Fruit fly (Drosophila melanogaster) whole organism, embryonic: ENCODE results near the gene CG5160.
A peak's percentile ranks its signal among the peaks of the same experiment; 100 is the strongest.

Experiments used
- CG10147 ChIP-seq: fragments of 200-800 bp; sonication (Bioruptor generic); optimal IDR thresholded peaks from 2 replicates; lab custom pipeline; 2019; ENCODE audit warnings: missing biosample characterization, mild to moderate bottlenecking, missing genetic modification characterization, moderate library complexity
- CG1024 ChIP-seq: fragments of 200-800 bp; sonication (Bioruptor generic); IDR thresholded peaks from 2 replicates; pipeline ENCODE4 v1.3.6; 2022; ENCODE audit warnings: missing biosample characterization, missing genetic modification characterization
- CG12071 ChIP-seq: fragments of 200-800 bp; sonication (Bioruptor generic); optimal IDR thresholded peaks from 3 replicates; lab custom pipeline; 2018; ENCODE audit warnings: missing biosample characterization, mild to moderate bottlenecking, missing genetic modification characterization
- CG12659 ChIP-seq: fragments of 200-800 bp; sonication (Bioruptor generic); optimal IDR thresholded peaks from 3 replicates; lab custom pipeline; 2017; ENCODE audit warnings: mild to moderate bottlenecking, missing biosample characterization, missing genetic modification reagents, missing genetic modification characterization
- CG13424 ChIP-seq: fragments of 200-800 bp; sonication (Bioruptor generic); optimal IDR thresholded peaks from 2 replicates; lab custom pipeline; 2019; ENCODE audit warnings: missing biosample characterization, mild to moderate bottlenecking, missing genetic modification characterization, moderate library complexity
- CG14860 ChIP-seq: fragments of 200-800 bp; sonication (Bioruptor generic); IDR thresholded peaks from 3 replicates; pipeline ENCODE4 v1.3.6; 2022; ENCODE audit warnings: missing biosample characterization, missing genetic modification characterization; ENCODE audit not compliant: partially characterized antibody
- CG15269 ChIP-seq: fragments of 200-800 bp; sonication (Bioruptor generic); optimal IDR thresholded peaks from 2 replicates; lab custom pipeline; 2018; ENCODE audit warnings: missing biosample characterization, mild to moderate bottlenecking, missing genetic modification characterization, moderate library complexity
- CG15696 ChIP-seq: fragments of 200-800 bp; sonication (Bioruptor generic); optimal IDR thresholded peaks from 2 replicates; lab custom pipeline; 2019; ENCODE audit warnings: missing biosample characterization, mild to moderate bottlenecking, missing genetic modification characterization, moderate library complexity
- CG17186 ChIP-seq: fragments of 200-800 bp; sonication (Bioruptor generic); optimal IDR thresholded peaks from 3 replicates; lab custom pipeline; 2017; ENCODE audit warnings: missing biosample characterization, missing genetic modification reagents, missing genetic modification characterization
- CG18619 ChIP-seq: fragments of 200-800 bp; sonication (Bioruptor generic); optimal IDR thresholded peaks from 3 replicates; lab custom pipeline; 2017; ENCODE audit warnings: missing biosample characterization, mild to moderate bottlenecking, missing genetic modification characterization
- CG2116 ChIP-seq: fragments of 200-800 bp; sonication (Bioruptor generic); optimal IDR thresholded peaks from 3 replicates; lab custom pipeline; 2018; ENCODE audit warnings: missing biosample characterization, mild to moderate bottlenecking, missing genetic modification characterization
- CG34376 ChIP-seq: fragments of 200-800 bp; sonication (Bioruptor generic); optimal IDR thresholded peaks from 2 replicates; lab custom pipeline; 2018; ENCODE audit warnings: missing biosample characterization, mild to moderate bottlenecking, missing genetic modification characterization
- CG34422 ChIP-seq: fragments of 200-800 bp; sonication (Bioruptor generic); IDR thresholded peaks from 3 replicates; pipeline ENCODE4 v1.3.6; 2022; ENCODE audit warnings: missing biosample characterization, missing genetic modification characterization
- CG3847 ChIP-seq: fragments of 200-800 bp; sonication (Bioruptor generic); IDR thresholded peaks from 2 replicates; pipeline ENCODE4 v1.3.6; 2022; ENCODE audit warnings: missing biosample characterization, missing genetic modification characterization
- CG42726 ChIP-seq: fragments of 200-800 bp; sonication (Bioruptor generic); IDR thresholded peaks from 2 replicates; pipeline ENCODE4 v1.3.6; 2022; ENCODE audit warnings: missing biosample characterization, missing genetic modification characterization; ENCODE audit not compliant: partially characterized antibody
- CG6254 ChIP-seq: fragments of 200-800 bp; sonication (Bioruptor generic); optimal IDR thresholded peaks from 3 replicates; lab custom pipeline; 2017; ENCODE audit warnings: mild to moderate bottlenecking, missing biosample characterization, missing genetic modification reagents, missing genetic modification characterization
- CG7271 ChIP-seq: fragments of 200-800 bp; sonication (Bioruptor generic); optimal IDR thresholded peaks from 2 replicates; lab custom pipeline; 2018; ENCODE audit warnings: missing biosample characterization, mild to moderate bottlenecking, missing genetic modification characterization, moderate library complexity
- CG8359 ChIP-seq: fragments of 200-800 bp; sonication (Bioruptor generic); optimal IDR thresholded peaks from 2 replicates; lab custom pipeline; 2017; ENCODE audit warnings: missing biosample characterization, mild to moderate bottlenecking, missing genetic modification characterization, borderline replicate concordance
- CG9797 ChIP-seq: fragments of 200-800 bp; sonication (Bioruptor generic); optimal IDR thresholded peaks from 3 replicates; lab custom pipeline; 2018; ENCODE audit warnings: missing biosample characterization, mild to moderate bottlenecking, missing genetic modification characterization
- CG9817 ChIP-seq: fragments of 200-800 bp; sonication (Bioruptor generic); optimal IDR thresholded peaks from 2 replicates; lab custom pipeline; 2018; ENCODE audit warnings: missing biosample characterization, mild to moderate bottlenecking, missing genetic modification characterization, moderate library complexity
- D19A ChIP-seq: fragments of 200-800 bp; optimal IDR thresholded peaks from 3 replicates; lab custom pipeline; 2019; ENCODE audit warnings: missing biosample characterization, mild to moderate bottlenecking, missing genetic modification characterization, moderate library complexity
- Dbx ChIP-seq: fragments of 200-800 bp; sonication (Bioruptor generic); IDR thresholded peaks from 3 replicates; pipeline ENCODE4 v1.3.6; 2022; ENCODE audit warnings: missing biosample characterization, missing genetic modification characterization
- ERR ChIP-seq: fragments of 200-800 bp; sonication (Bioruptor generic); optimal IDR thresholded peaks from 2 replicates; lab custom pipeline; 2016; ENCODE audit warnings: missing biosample characterization, missing genetic modification characterization
- Eip74EF ChIP-seq, 2 experiments: fragments of 200-800 bp in 1 of 2; fragments of >200 bp in 1 of 2; sonication (Bioruptor generic) in 1 of 2; optimal IDR thresholded peaks; 2 replicates each; lab custom pipeline; 2017 to 2019; ENCODE audit warnings: missing biosample characterization in 2 of 2, missing genetic modification characterization in 2 of 2, mild to moderate bottlenecking in 1 of 2, moderate library complexity in 1 of 2
- HLH4C ChIP-seq: fragments of 200-800 bp; sonication (Bioruptor generic); IDR thresholded peaks from 3 replicates; pipeline ENCODE4 v1.3.6; 2022; ENCODE audit warnings: missing biosample characterization, missing genetic modification characterization; ENCODE audit not compliant: partially characterized antibody
- Hr3 ChIP-seq: fragments of 200-800 bp; sonication (Bioruptor generic); optimal IDR thresholded peaks from 3 replicates; lab custom pipeline; 2016; ENCODE audit warnings: missing biosample characterization, missing genetic modification characterization
- MTF-1 ChIP-seq: fragments of 200-800 bp; sonication (Bioruptor generic); optimal IDR thresholded peaks from 2 replicates; lab custom pipeline; 2018; ENCODE audit warnings: missing biosample characterization, mild to moderate bottlenecking, missing genetic modification characterization, borderline replicate concordance
- NFAT ChIP-seq: fragments of 200-800 bp; sonication (Bioruptor generic); IDR thresholded peaks from 2 replicates; pipeline ENCODE4 v1.3.6; 2022; ENCODE audit warnings: missing biosample characterization, missing genetic modification characterization
- TFAM ChIP-seq: fragments of 200-800 bp; sonication (Bioruptor generic); optimal IDR thresholded peaks from 2 replicates; lab custom pipeline; 2017; ENCODE audit warnings: missing biosample characterization, missing genetic modification characterization, inconsistent platforms
- bigmax ChIP-seq: fragments of 200-800 bp; sonication (Bioruptor generic); optimal IDR thresholded peaks from 2 replicates; lab custom pipeline; 2018; ENCODE audit warnings: missing biosample characterization, mild to moderate bottlenecking, missing genetic modification characterization
- btn ChIP-seq: fragments of 200-800 bp; sonication (Bioruptor generic); optimal IDR thresholded peaks from 2 replicates; lab custom pipeline; 2016; ENCODE audit warnings: missing biosample characterization, missing genetic modification characterization
- cas ChIP-seq: fragments of 200-800 bp; sonication (Bioruptor generic); IDR thresholded peaks from 2 replicates; pipeline ENCODE4 v1.3.6; 2022; ENCODE audit warnings: missing biosample characterization, missing genetic modification characterization
- croc ChIP-seq: fragments of 200-800 bp; sonication (Bioruptor generic); conservative IDR thresholded peaks from 3 replicates; pipeline ENCODE4 v1.3.6; 2022; ENCODE audit warnings: missing biosample characterization, missing genetic modification characterization
- ewg ChIP-seq: fragments of 200-800 bp; sonication (Bioruptor generic); optimal IDR thresholded peaks from 3 replicates; lab custom pipeline; 2017; ENCODE audit warnings: mild to moderate bottlenecking, missing biosample characterization, missing genetic modification reagents, missing genetic modification characterization
- gcm ChIP-seq: fragments of 200-800 bp; sonication (Bioruptor generic); optimal IDR thresholded peaks from 2 replicates; lab custom pipeline; 2019; ENCODE audit warnings: missing biosample characterization, mild to moderate bottlenecking, missing genetic modification characterization, moderate library complexity
- gem ChIP-seq: fragments of 200-800 bp; sonication (Bioruptor generic); optimal IDR thresholded peaks from 2 replicates; lab custom pipeline; 2019; ENCODE audit warnings: missing biosample characterization, mild to moderate bottlenecking, missing genetic modification characterization, moderate library complexity
- grn ChIP-seq: fragments of 200-800 bp; sonication (Bioruptor generic); optimal IDR thresholded peaks from 3 replicates; lab custom pipeline; 2017; ENCODE audit warnings: missing biosample characterization, missing genetic modification characterization
- hbn ChIP-seq: fragments of 200-800 bp; sonication (Bioruptor generic); IDR thresholded peaks from 2 replicates; pipeline ENCODE4 v1.3.6; 2022; ENCODE audit warnings: missing biosample characterization, missing genetic modification characterization; ENCODE audit not compliant: partially characterized antibody
- knrl ChIP-seq: fragments of 200-800 bp; sonication (Bioruptor generic); IDR thresholded peaks from 3 replicates; pipeline ENCODE4 v1.3.6; 2022; ENCODE audit warnings: missing biosample characterization, missing genetic modification characterization; ENCODE audit not compliant: partially characterized antibody
- luna ChIP-seq: fragments of 200-800 bp; sonication (Bioruptor generic); optimal IDR thresholded peaks from 2 replicates; lab custom pipeline; 2016; ENCODE audit warnings: missing biosample characterization, missing genetic modification characterization
- odd ChIP-seq: fragments of 200-800 bp; sonication (Bioruptor generic); optimal IDR thresholded peaks from 2 replicates; lab custom pipeline; 2017; ENCODE audit warnings: missing biosample characterization, mild to moderate bottlenecking, missing genetic modification characterization
- pho ChIP-seq: fragments of 200-800 bp; sonication (Bioruptor generic); optimal IDR thresholded peaks from 2 replicates; lab custom pipeline; 2016; ENCODE audit warnings: missing biosample characterization, missing genetic modification characterization
- pzg ChIP-seq: fragments of 200-800 bp; sonication (Bioruptor generic); optimal IDR thresholded peaks from 3 replicates; lab custom pipeline; 2018; ENCODE audit warnings: missing biosample characterization, mild to moderate bottlenecking, missing genetic modification characterization, moderate library complexity
- slp2 ChIP-seq: fragments of 200-800 bp; sonication (Bioruptor generic); optimal IDR thresholded peaks from 2 replicates; lab custom pipeline; 2016; ENCODE audit warnings: missing biosample characterization, missing genetic modification characterization
- sqz ChIP-seq: fragments of 200-800 bp; sonication (Bioruptor generic); optimal IDR thresholded peaks from 3 replicates; lab custom pipeline; 2018; ENCODE audit warnings: missing biosample characterization, mild to moderate bottlenecking, missing genetic modification characterization
- stc ChIP-seq: fragments of 200-800 bp; sonication (Bioruptor generic); IDR thresholded peaks from 2 replicates; pipeline ENCODE4 v1.3.6; 2022; ENCODE audit warnings: missing biosample characterization, missing genetic modification characterization
- tup ChIP-seq: fragments of 200-800 bp; sonication (Bioruptor generic); optimal IDR thresholded peaks from 2 replicates; lab custom pipeline; 2016; ENCODE audit warnings: missing biosample characterization, mild to moderate bottlenecking, missing genetic modification characterization, moderate library complexity

CG5160 gene

DNA sequence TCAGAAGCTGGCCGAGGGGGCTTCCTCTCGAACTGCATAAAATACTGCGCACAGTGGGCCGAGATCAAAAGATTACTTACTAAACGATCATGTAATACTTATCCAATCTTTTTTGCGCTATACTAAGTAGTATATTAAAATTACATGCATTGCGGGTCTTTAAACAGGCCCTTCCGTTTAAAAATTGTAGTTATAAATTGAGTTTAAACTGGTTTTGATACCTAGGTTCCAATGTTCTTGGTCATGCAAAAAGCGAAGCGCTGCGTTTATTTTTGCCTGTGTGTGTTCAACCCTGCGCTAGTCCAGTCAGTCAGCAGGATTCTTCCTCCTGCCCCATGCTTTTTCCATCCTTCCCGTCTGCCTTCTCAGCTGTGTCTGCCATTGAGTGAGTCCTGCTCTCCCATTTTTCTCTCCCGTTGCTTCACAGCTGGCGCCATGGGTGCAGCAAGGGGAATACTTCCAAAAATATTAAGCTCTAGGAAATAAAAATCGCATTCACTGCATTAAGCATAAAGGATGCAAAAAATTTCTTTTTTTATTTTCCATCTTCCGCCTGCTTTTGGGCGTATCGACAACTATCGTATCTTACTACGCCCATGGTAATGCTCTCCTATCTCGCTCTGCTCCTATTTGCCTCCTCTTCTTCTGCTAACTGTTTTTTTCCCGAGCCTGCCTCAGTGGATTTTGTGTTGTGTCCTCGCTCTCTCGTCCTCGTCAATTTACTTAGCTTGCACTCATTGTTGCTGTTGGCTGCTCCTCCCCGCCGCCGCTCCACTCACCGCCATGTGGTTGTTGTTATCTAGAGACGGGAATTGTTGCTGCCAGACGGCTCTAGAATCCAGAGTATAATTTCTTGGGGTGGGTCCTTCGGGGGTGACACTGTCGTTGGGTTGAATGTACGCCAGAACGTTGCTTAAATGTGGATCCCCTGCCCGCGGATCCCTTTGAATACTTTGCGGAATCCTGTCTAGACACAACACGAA, 22.0 kb upstream of the CG5160 start:
- TF ChIP-seq Dbx (GFP tag; lab: Robert Waterston, UW) (peak; percentile 88), grn (no peak), sqz (no peak), knrl (no peak), hbn (GFP tag; lab: Robert Waterston, UW) (no peak), gcm (GFP tag; lab: Kevin White, UChicago) (no peak), croc (GFP tag; lab: Robert Waterston, UW) (0 out of 3 replicates have a peak, but pooled peaks have one; percentile 17), NFAT (peak; percentile 65), CG3847 (peak; percentile 62; the same call in 1 of the 2 replicates), Hr3 (GFP tag; lab: Kevin White, UChicago) (peak; percentile 58), Eip74EF (GFP tag; optimal IDR thresholded peaks at IDR 0.05; lab: Kevin White, UChicago) (no peak), gem (peak; percentile 74), cas (GFP tag; lab: Robert Waterston, UW) (no peak), CG9817 (tag; lab: Kevin White, UChicago) (peak; percentile 50), CG18619 (GFP tag; lab: Kevin White, UChicago) (peak; percentile 45), CG13424 (tag; lab: Kevin White, UChicago) (peak; percentile 37), CG12071 (no peak), CG7271 (no peak), CG15269 (tag; lab: Kevin White, UChicago) (peak; percentile 69), pzg (GFP tag; lab: Kevin White, UChicago) (no peak), CG6254 (no peak), tup (GFP tag; lab: Kevin White, UChicago) (peak; percentile 37), CG42726 (no peak), CG10147 (GFP tag; lab: Kevin White, UChicago) (peak; percentile 70), odd (GFP tag; lab: Kevin White, UChicago) (no peak), MTF-1 (GFP tag; lab: Kevin White, UChicago) (no peak), CG34422 (peak; percentile 52; the same call in 2 of the 3 replicates), CG17186 (GFP tag; lab: Kevin White, UChicago) (no peak), btn (GFP tag; lab: Kevin White, UChicago) (peak; percentile 7), slp2 (no peak), CG9797 (GFP tag; lab: Kevin White, UChicago) (no peak), D19A (tag; lab: Kevin White, UChicago) (peak; percentile 22), HLH4C (no peak), CG1024 (GFP tag; lab: Robert Waterston, UW) (no peak), CG15696 (tag; lab: Kevin White, UChicago) (no peak), CG8359 (GFP tag; lab: Kevin White, UChicago) (no peak), bigmax (GFP tag; lab: Kevin White, UChicago) (no peak), luna (GFP tag; lab: Kevin White, UChicago) (peak; percentile 52), CG34376 (GFP tag; lab: Kevin White, UChicago) (no peak), CG12659 (GFP tag; lab: Kevin White, UChicago) (peak; percentile 62), TFAM (GFP tag; lab: Kevin White, UChicago) (no peak), CG14860 (GFP tag; lab: Robert Waterston, UW) (no peak), ewg (GFP tag; lab: Kevin White, UChicago) (no peak), ERR (peak; percentile 69), pho (GFP tag; lab: Kevin White, UChicago) (peak; percentile 68), stc (no peak), CG2116 (peak; percentile 7)
